Worm (Caenorhabditis elegans) whole organism, L1 larva: ENCODE data around the gene F42A10.7.

Experiments
- C04F5.9 ChIP-seq: sonication (generic microtip); optimal IDR thresholded peaks from 2 replicates; lab custom pipeline; 2016; ENCODE audit warnings: missing genetic modification characterization, missing compliant biosample characterization
- C16A3.4 ChIP-seq: fragments of 150-350 bp; optimal IDR thresholded peaks from 2 replicates; lab custom pipeline; 2014; ENCODE audit warnings: missing biosample characterization, missing genetic modification characterization
- F16B12.6 ChIP-seq: fragments of 150-350 bp; optimal IDR thresholded peaks from 2 replicates; lab custom pipeline; 2014; ENCODE audit warnings: missing biosample characterization, missing genetic modification characterization
- aha-1 ChIP-seq: fragments of 150-350 bp; optimal IDR thresholded peaks from 2 replicates; lab custom pipeline; 2014; ENCODE audit warnings: missing biosample characterization, missing genetic modification characterization
- blmp-1 ChIP-seq: fragments of 150-350 bp; optimal IDR thresholded peaks from 2 replicates; lab custom pipeline; 2014; ENCODE audit warnings: missing biosample characterization, missing genetic modification characterization
- ceh-8 ChIP-seq: fragments of 200-800 bp; sonication (Bioruptor generic); optimal IDR thresholded peaks from 2 replicates; lab custom pipeline; 2018; ENCODE audit warnings: mild to moderate bottlenecking, missing genetic modification characterization, moderate library complexity, missing compliant biosample characterization
- ceh-82 ChIP-seq, 3 experiments: fragments of 150-350 bp in 1 of 3; sonication (generic microtip) in 2 of 3; optimal IDR thresholded peaks; 2 replicates each; lab custom pipeline; 2014 to 2017; ENCODE audit warnings: missing biosample characterization in 3 of 3, missing genetic modification characterization in 3 of 3
- ces-1 ChIP-seq: fragments of 150-350 bp; optimal IDR thresholded peaks from 2 replicates; lab custom pipeline; 2014; ENCODE audit warnings: missing biosample characterization, missing genetic modification reagents, missing genetic modification characterization
- dsc-1 ChIP-seq: sonication (generic microtip); optimal IDR thresholded peaks from 2 replicates; lab custom pipeline; 2016; ENCODE audit warnings: mild to moderate bottlenecking, missing genetic modification characterization, missing compliant biosample characterization
- efl-1 ChIP-seq, 4 experiments: fragments of 150-350 bp; optimal IDR thresholded peaks in 3 of 4; peaks in 1 of 4; 1 replicate in 1 of 4; 2 replicates in 3 of 4; lab custom pipeline; 2014; ENCODE audit warnings: missing biosample characterization in 2 of 4, missing genetic modification characterization in 2 of 4, missing genetic modification reagents in 2 of 4
- egl-27 ChIP-seq, 2 experiments: fragments of 150-350 bp in 1 of 2; sonication (generic microtip); optimal IDR thresholded peaks; 3 replicates each; lab custom pipeline; 2017 to 2018; ENCODE audit warnings: missing biosample characterization in 2 of 2, missing genetic modification characterization in 2 of 2, missing genetic modification reagents in 2 of 2
- elt-3 ChIP-seq, 6 experiments: fragments of 150-350 bp in 1 of 6; sonication (generic microtip); optimal IDR thresholded peaks; 2 replicates each; lab custom pipeline; 2017 to 2018; ENCODE audit warnings: missing biosample characterization in 6 of 6, missing genetic modification characterization in 6 of 6, inconsistent platforms in 1 of 6
- fkh-10 ChIP-seq: sonication (generic microtip); optimal IDR thresholded peaks from 2 replicates; lab custom pipeline; 2017; ENCODE audit warnings: missing biosample characterization, missing genetic modification reagents, missing genetic modification characterization
- fkh-4 ChIP-seq: sonication (generic microtip); optimal IDR thresholded peaks from 2 replicates; lab custom pipeline; 2016; ENCODE audit warnings: missing compliant biosample characterization, missing genetic modification characterization, borderline replicate concordance
- fkh-8 ChIP-seq: sonication (generic microtip); optimal IDR thresholded peaks from 2 replicates; lab custom pipeline; 2016; ENCODE audit warnings: mild to moderate bottlenecking, missing genetic modification characterization, missing compliant biosample characterization
- fos-1 ChIP-seq: fragments of 150-350 bp; optimal IDR thresholded peaks from 2 replicates; lab custom pipeline; 2014; ENCODE audit warnings: missing biosample characterization, missing genetic modification characterization
- grh-1 ChIP-seq: fragments of 200-800 bp; sonication (Bioruptor generic); IDR thresholded peaks from 2 replicates; pipeline ENCODE4 v1.3.6; 2022; ENCODE audit warnings: missing genetic modification reagents, missing genetic modification characterization, missing compliant biosample characterization
- hpl-2 ChIP-seq: fragments of 150-350 bp; optimal IDR thresholded peaks from 2 replicates; lab custom pipeline; 2014; ENCODE audit warnings: missing biosample characterization, missing genetic modification reagents, missing genetic modification characterization
- irx-1 ChIP-seq: sonication (generic microtip); optimal IDR thresholded peaks from 2 replicates; lab custom pipeline; 2016; ENCODE audit warnings: missing genetic modification characterization, missing compliant biosample characterization
- lir-3 ChIP-seq: sonication (generic microtip); optimal IDR thresholded peaks from 2 replicates; lab custom pipeline; 2016; ENCODE audit warnings: mild to moderate bottlenecking, missing genetic modification characterization, moderate library complexity, missing compliant biosample characterization; ENCODE audit not compliant: poor library complexity
- lsy-2 ChIP-seq, 2 experiments: fragments of 150-350 bp; optimal IDR thresholded peaks; 2 replicates each; lab custom pipeline; 2014; ENCODE audit warnings: missing biosample characterization in 2 of 2, missing genetic modification characterization in 2 of 2
- mab-9 ChIP-seq: fragments of 200-800 bp; sonication (Bioruptor generic); IDR thresholded peaks from 2 replicates; pipeline ENCODE4 v1.3.6; 2022; ENCODE audit warnings: missing genetic modification reagents, missing genetic modification characterization, missing compliant biosample characterization
- mdl-1 ChIP-seq, 2 experiments: fragments of 150-350 bp; optimal IDR thresholded peaks; 2 replicates each; lab custom pipeline; 2014 to 2017; ENCODE audit warnings: missing biosample characterization in 2 of 2, missing genetic modification characterization in 2 of 2, inconsistent platforms in 1 of 2
- nhr-11 ChIP-seq: fragments of 150-350 bp; optimal IDR thresholded peaks from 2 replicates; lab custom pipeline; 2014; ENCODE audit warnings: missing biosample characterization, missing genetic modification characterization
- nhr-12 ChIP-seq: sonication (generic microtip); optimal IDR thresholded peaks from 2 replicates; lab custom pipeline; 2017; ENCODE audit warnings: missing biosample characterization, missing genetic modification characterization
- nhr-20 ChIP-seq: sonication (generic microtip); optimal IDR thresholded peaks from 2 replicates; lab custom pipeline; 2016; ENCODE audit warnings: mild to moderate bottlenecking, missing genetic modification characterization, missing compliant biosample characterization
- nhr-237 ChIP-seq: fragments of 150-350 bp; optimal IDR thresholded peaks from 2 replicates; lab custom pipeline; 2014; ENCODE audit warnings: missing biosample characterization, missing genetic modification characterization
- nhr-47 ChIP-seq: sonication (generic microtip); optimal IDR thresholded peaks from 2 replicates; lab custom pipeline; 2016; ENCODE audit warnings: mild to moderate bottlenecking, missing genetic modification characterization, moderate library complexity, missing compliant biosample characterization
- nhr-76 ChIP-seq: sonication (generic microtip); optimal IDR thresholded peaks from 2 replicates; lab custom pipeline; 2017; ENCODE audit warnings: missing biosample characterization, missing genetic modification characterization
- nhr-90 ChIP-seq: sonication (generic microtip); optimal IDR thresholded peaks from 2 replicates; lab custom pipeline; 2016; ENCODE audit warnings: mild to moderate bottlenecking, missing genetic modification characterization, missing compliant biosample characterization; ENCODE audit not compliant: poor library complexity
- pax-3 ChIP-seq: fragments of 200-800 bp; sonication (Bioruptor generic); optimal IDR thresholded peaks from 2 replicates; lab custom pipeline; 2018; ENCODE audit warnings: mild to moderate bottlenecking, missing genetic modification characterization, moderate library complexity, missing compliant biosample characterization
- snpc-4 ChIP-seq: fragments of 150-350 bp; optimal IDR thresholded peaks from 2 replicates; lab custom pipeline; 2014; ENCODE audit warnings: missing biosample characterization, missing genetic modification characterization
- sox-4 ChIP-seq: sonication (generic microtip); optimal IDR thresholded peaks from 2 replicates; lab custom pipeline; 2016; ENCODE audit warnings: missing genetic modification characterization, missing compliant biosample characterization
- swsn-7 ChIP-seq: sonication (generic microtip); optimal IDR thresholded peaks from 2 replicates; lab custom pipeline; 2016; ENCODE audit warnings: missing genetic modification characterization, missing compliant biosample characterization
- tbx-2 ChIP-seq: sonication (generic microtip); optimal IDR thresholded peaks from 2 replicates; lab custom pipeline; 2016; ENCODE audit warnings: missing genetic modification characterization, missing compliant biosample characterization
- tlp-1 ChIP-seq: fragments of 150-350 bp; optimal IDR thresholded peaks from 2 replicates; lab custom pipeline; 2014; ENCODE audit warnings: missing biosample characterization, missing genetic modification characterization
- unc-130 ChIP-seq: fragments of 150-350 bp; optimal IDR thresholded peaks from 2 replicates; lab custom pipeline; 2017; ENCODE audit warnings: missing biosample characterization, missing genetic modification characterization, inconsistent platforms
- vab-15 ChIP-seq: sonication (generic microtip); optimal IDR thresholded peaks from 2 replicates; lab custom pipeline; 2017; ENCODE audit warnings: missing genotype, mild to moderate bottlenecking, missing genetic modification characterization, missing compliant biosample characterization
- xbp-1 ChIP-seq: sonication (generic microtip); optimal IDR thresholded peaks from 2 replicates; lab custom pipeline; 2016; ENCODE audit warnings: missing genetic modification characterization, missing compliant biosample characterization
- zag-1 ChIP-seq: fragments of 150-350 bp; optimal IDR thresholded peaks from 2 replicates; lab custom pipeline; 2014; ENCODE audit warnings: missing biosample characterization, missing genetic modification characterization
- zip-4 ChIP-seq: fragments of 200-800 bp; sonication (Bioruptor generic); optimal IDR thresholded peaks from 2 replicates; lab custom pipeline; 2018; ENCODE audit warnings: mild to moderate bottlenecking, missing genetic modification characterization, moderate library complexity, missing compliant biosample characterization
- ztf-4 ChIP-seq: fragments of 150-350 bp; optimal IDR thresholded peaks from 2 replicates; lab custom pipeline; 2014; ENCODE audit warnings: missing biosample characterization, missing genetic modification characterization

Gene F42A10.7

ce11 chrIII:6198378-6199234 is 20.1 kb upstream of the F42A10.7 start, which contains the start of the genes C23G10.7 and rpn-2 (continued):
- peak; percentile 1 for TF ChIP-seq lir-3 (tag; lab: Kevin White, UChicago)
- TF ChIP-seq fos-1 (tag; lab: Kevin White, UChicago), result peak; percentile 32
- peak; percentile 31 for TF ChIP-seq snpc-4
- peak; percentile 25 for TF ChIP-seq fkh-4
- peak; percentile 72 for TF ChIP-seq nhr-20 (tag; lab: Kevin White, UChicago)
- no peak for TF ChIP-seq mab-9 (GFP tag; lab: Robert Waterston, UW)
- TF ChIP-seq aha-1 (tag; lab: Kevin White, UChicago), result no peak
- peak; percentile 20 for TF ChIP-seq fkh-10 (GFP tag; lab: Kevin White, UChicago)
- peak; percentile 52 for TF ChIP-seq blmp-1 (tag; lab: Kevin White, UChicago)
- no peak for TF ChIP-seq unc-130
- peak; percentile 74 to 79 for TF ChIP-seq efl-1 (optimal IDR thresholded peaks at IDR 0.05; lab: Kevin White, UChicago)
- peak; percentile 72 to 97 for TF ChIP-seq efl-1 (GFP tag; optimal IDR thresholded peaks at IDR 0.05 in 1 of 2; lab: Kevin White, UChicago)
- TF ChIP-seq tlp-1 (tag; lab: Kevin White, UChicago), result no peak
- no peak for TF ChIP-seq hpl-2 (GFP tag; lab: Kevin White, UChicago)
- peak; percentile 56 for TF ChIP-seq C16A3.4 (tag; lab: Kevin White, UChicago)
- TF ChIP-seq egl-27 (tag; optimal IDR thresholded peaks at IDR 0.05; lab: Kevin White, UChicago), result no peak
- peak; percentile 67 for TF ChIP-seq xbp-1
- peak; percentile 83 to 86 for TF ChIP-seq lsy-2 (tag; optimal IDR thresholded peaks at IDR 0.05; lab: Kevin White, UChicago)
- TF ChIP-seq ces-1 (GFP tag; lab: Kevin White, UChicago), result no peak
- peak; percentile 36 for TF ChIP-seq C04F5.9 (tag; lab: Kevin White, UChicago)

- no peak for TF ChIP-seq efl-1 (optimal IDR thresholded peaks at IDR 0.05; lab: Kevin White, UChicago)
- TF ChIP-seq efl-1 (GFP tag; optimal IDR thresholded peaks at IDR 0.05 in 1 of 2; lab: Kevin White, UChicago), result peak in 1 of 2 experiments; percentile 63
- no peak for TF ChIP-seq pax-3 (tag; lab: Kevin White, UChicago)
Observed at ce11 chrIII:6195718-6196117, 17.2 kb upstream of the F42A10.7 start.

ce11 chrIII:6194480-6194879 is 16.0 kb upstream of the F42A10.7 start, which contains the start of gene ugt-66:
Gene ugt-66 (minus strand): TSS chrIII:6194580.
- no peak for TF ChIP-seq ceh-8 (GFP tag; lab: Kevin White, UChicago)
- TF ChIP-seq xbp-1, result no peak
- no peak for TF ChIP-seq nhr-76 (tag; lab: Kevin White, UChicago)
- TF ChIP-seq fkh-4, result no peak
- TF ChIP-seq nhr-47 (tag; lab: Kevin White, UChicago), result no peak
- TF ChIP-seq nhr-12 (tag; lab: Kevin White, UChicago), result no peak
- no peak for TF ChIP-seq nhr-237 (tag; lab: Kevin White, UChicago)
- no peak for TF ChIP-seq zag-1 (tag; lab: Kevin White, UChicago)
- no peak for TF ChIP-seq egl-27 (tag; optimal IDR thresholded peaks at IDR 0.05; lab: Kevin White, UChicago)
- TF ChIP-seq pax-3 (tag; lab: Kevin White, UChicago), result no peak
- no peak for TF ChIP-seq snpc-4
- no peak for TF ChIP-seq efl-1 (optimal IDR thresholded peaks at IDR 0.05; lab: Kevin White, UChicago)
- TF ChIP-seq efl-1 (GFP tag; optimal IDR thresholded peaks at IDR 0.05 in 1 of 2; lab: Kevin White, UChicago), result no peak
- TF ChIP-seq swsn-7, result no peak
- no peak for TF ChIP-seq nhr-90 (tag; lab: Kevin White, UChicago)
- TF ChIP-seq elt-3 (tag; optimal IDR thresholded peaks at IDR 0.05; lab: Kevin White, UChicago), result no peak
- TF ChIP-seq nhr-11 (tag; lab: Kevin White, UChicago), result no peak
- no peak for TF ChIP-seq irx-1 (tag; lab: Kevin White, UChicago)

- TF ChIP-seq ceh-82 (tag; optimal IDR thresholded peaks at IDR 0.05; lab: Kevin White, UChicago) (no peak), F16B12.6 (tag; lab: Kevin White, UChicago) (no peak), zip-4 (GFP tag; lab: Kevin White, UChicago) (no peak), sox-4 (tag; lab: Kevin White, UChicago) (no peak), grh-1 (GFP tag; lab: Robert Waterston, UW) (no peak), ztf-4 (tag; lab: Kevin White, UChicago) (no peak), dsc-1 (tag; lab: Kevin White, UChicago) (no peak), nhr-47 (tag; lab: Kevin White, UChicago) (no peak), tbx-2 (tag; lab: Kevin White, UChicago) (no peak), vab-15 (tag; lab: Kevin White, UChicago) (no peak), fkh-8 (tag; lab: Kevin White, UChicago) (no peak), mdl-1 (tag; optimal IDR thresholded peaks at IDR 0.05; lab: Kevin White, UChicago) (no peak), xbp-1 (no peak)
Observed at ce11 chrIII:6190810-6191209, 12.3 kb upstream of the F42A10.7 start, which contains the start of gene C23G10.5. Gene C23G10.5 (plus strand): TSS chrIII:6191110.
